Fruit fly (Drosophila melanogaster) whole organism, embryonic: Measurements from ENCODE around the gene EndoGI.

Experiments used
- Ada2b ChIP-seq: fragments of 200-800 bp; sonication (Bioruptor generic); IDR thresholded peaks from 2 replicates; pipeline ENCODE4 v1.3.6; 2022; ENCODE audit warnings: missing biosample characterization, missing genetic modification characterization
- Adf1 ChIP-seq: fragments of 200-800 bp; sonication (Bioruptor generic); IDR thresholded peaks from 2 replicates; pipeline ENCODE4 v1.3.6; 2022; ENCODE audit warnings: missing biosample characterization, missing genetic modification characterization
- Antp ChIP-seq: fragments of 200-800 bp; sonication (Bioruptor generic); optimal IDR thresholded peaks from 3 replicates; lab custom pipeline; 2016; ENCODE audit warnings: missing biosample characterization, missing genetic modification characterization
- Asciz ChIP-seq: fragments of 200-800 bp; sonication (Bioruptor generic); optimal IDR thresholded peaks from 2 replicates; lab custom pipeline; 2017; ENCODE audit warnings: missing biosample characterization, mild to moderate bottlenecking, missing genetic modification characterization, missing genetic modification reagents
- Atf6 ChIP-seq: fragments of 200-800 bp; sonication (Bioruptor generic); IDR thresholded peaks from 2 replicates; pipeline ENCODE4 v1.3.6; 2022; ENCODE audit warnings: missing biosample characterization, missing genetic modification characterization
- CG11696 ChIP-seq: fragments of 200-800 bp; sonication (Bioruptor generic); IDR thresholded peaks from 2 replicates; pipeline ENCODE4 v1.3.6; 2022; ENCODE audit warnings: missing biosample characterization, missing genetic modification characterization
- CG12391 ChIP-seq: fragments of 200-800 bp; sonication (Bioruptor generic); optimal IDR thresholded peaks from 3 replicates; lab custom pipeline; 2018; ENCODE audit warnings: missing biosample characterization, mild to moderate bottlenecking, missing genetic modification characterization, moderate library complexity
- CG12769 ChIP-seq: fragments of 200-800 bp; sonication (Bioruptor generic); optimal IDR thresholded peaks from 2 replicates; lab custom pipeline; 2019; ENCODE audit warnings: missing biosample characterization, mild to moderate bottlenecking, missing genetic modification characterization, moderate library complexity
- CG13424 ChIP-seq: fragments of 200-800 bp; sonication (Bioruptor generic); optimal IDR thresholded peaks from 2 replicates; lab custom pipeline; 2019; ENCODE audit warnings: missing biosample characterization, mild to moderate bottlenecking, missing genetic modification characterization, moderate library complexity
- CG14014 ChIP-seq: fragments of 200-800 bp; sonication (Bioruptor generic); IDR thresholded peaks from 2 replicates; pipeline ENCODE4 v1.3.6; 2022; ENCODE audit warnings: missing biosample characterization, missing genetic modification characterization
- CG18764 ChIP-seq: fragments of 200-800 bp; sonication (Bioruptor generic); optimal IDR thresholded peaks from 3 replicates; lab custom pipeline; 2016; ENCODE audit warnings: missing biosample characterization, missing genetic modification characterization
- CG2202 ChIP-seq: fragments of 200-800 bp; sonication (Bioruptor generic); optimal IDR thresholded peaks from 2 replicates; lab custom pipeline; 2018; ENCODE audit warnings: missing biosample characterization, mild to moderate bottlenecking, missing genetic modification characterization
- CG34422 ChIP-seq: fragments of 200-800 bp; sonication (Bioruptor generic); IDR thresholded peaks from 3 replicates; pipeline ENCODE4 v1.3.6; 2022; ENCODE audit warnings: missing biosample characterization, missing genetic modification characterization
- CG3995 ChIP-seq: fragments of 200-800 bp; sonication (Bioruptor generic); optimal IDR thresholded peaks from 3 replicates; lab custom pipeline; 2016; ENCODE audit warnings: missing biosample characterization, missing genetic modification characterization
- CG5180 ChIP-seq: fragments of 200-800 bp; sonication (Bioruptor generic); optimal IDR thresholded peaks from 3 replicates; lab custom pipeline; 2017; ENCODE audit warnings: missing biosample characterization, missing genetic modification characterization, mild to moderate bottlenecking, moderate library complexity, missing genetic modification reagents
- CG6254 ChIP-seq: fragments of 200-800 bp; sonication (Bioruptor generic); optimal IDR thresholded peaks from 3 replicates; lab custom pipeline; 2017; ENCODE audit warnings: mild to moderate bottlenecking, missing biosample characterization, missing genetic modification reagents, missing genetic modification characterization
- CG7786 ChIP-seq: fragments of 200-800 bp; sonication (Bioruptor generic); optimal IDR thresholded peaks from 2 replicates; lab custom pipeline; 2016; ENCODE audit warnings: missing biosample characterization, missing genetic modification characterization
- CG7839 ChIP-seq: fragments of 200-800 bp; sonication (Bioruptor generic); optimal IDR thresholded peaks from 3 replicates; lab custom pipeline; 2018; ENCODE audit warnings: missing biosample characterization, mild to moderate bottlenecking, missing genetic modification characterization, moderate library complexity
- CG9437 ChIP-seq: fragments of 200-800 bp; sonication (Bioruptor generic); optimal IDR thresholded peaks from 2 replicates; lab custom pipeline; 2018; ENCODE audit warnings: missing biosample characterization, mild to moderate bottlenecking, missing genetic modification characterization
- CrebB ChIP-seq: fragments of 200-800 bp; sonication (Bioruptor generic); optimal IDR thresholded peaks from 3 replicates; lab custom pipeline; 2018; ENCODE audit warnings: missing biosample characterization, mild to moderate bottlenecking, missing genetic modification characterization
- Ets97D ChIP-seq: fragments of 200-800 bp; sonication (Bioruptor generic); optimal IDR thresholded peaks from 3 replicates; lab custom pipeline; 2016; ENCODE audit warnings: missing biosample characterization, missing genetic modification characterization
- Hsf ChIP-seq: fragments of 200-800 bp; sonication (Bioruptor generic); optimal IDR thresholded peaks from 3 replicates; lab custom pipeline; 2016; ENCODE audit warnings: missing biosample characterization, missing genetic modification characterization
- Lhr ChIP-seq: fragments of 200-800 bp; sonication (Bioruptor generic); optimal IDR thresholded peaks from 3 replicates; lab custom pipeline; 2017; ENCODE audit warnings: mild to moderate bottlenecking, missing biosample characterization, missing genetic modification reagents, missing genetic modification characterization
- MESR4 ChIP-seq: fragments of 200-800 bp; sonication (Bioruptor generic); optimal IDR thresholded peaks from 2 replicates; lab custom pipeline; 2018; ENCODE audit warnings: missing biosample characterization, mild to moderate bottlenecking, missing genetic modification characterization, moderate library complexity
- Med ChIP-seq: fragments of 200-800 bp; sonication (Bioruptor generic); peaks from one replicate; lab custom pipeline; 2016; ENCODE audit warnings: missing biosample characterization, missing genetic modification characterization, mild to moderate bottlenecking, inconsistent platforms, moderate library complexity
- Nf-YB ChIP-seq: fragments of 200-800 bp; sonication (Bioruptor generic); optimal IDR thresholded peaks from 3 replicates; lab custom pipeline; 2019; ENCODE audit warnings: missing biosample characterization, mild to moderate bottlenecking, missing genetic modification characterization, moderate library complexity
- Opbp ChIP-seq: fragments of 200-800 bp; sonication (Bioruptor generic); IDR thresholded peaks from 3 replicates; pipeline ENCODE4 v1.3.6; 2022; ENCODE audit warnings: missing biosample characterization, missing genetic modification characterization; ENCODE audit not compliant: partially characterized antibody
- Rfx ChIP-seq: fragments of 200-800 bp; sonication (Bioruptor generic); IDR thresholded peaks from 2 replicates; pipeline ENCODE4 v1.3.6; 2022; ENCODE audit warnings: missing biosample characterization, missing genetic modification characterization
- Tbp ChIP-seq: fragments of >200 bp; optimal IDR thresholded peaks from 2 replicates; lab custom pipeline; 2018; ENCODE audit warnings: missing biosample characterization, missing genetic modification characterization
- Usf ChIP-seq: fragments of 200-800 bp; sonication (Bioruptor generic); optimal IDR thresholded peaks from 2 replicates; lab custom pipeline; 2017; ENCODE audit warnings: missing genotype, missing biosample characterization, missing genetic modification characterization
- bigmax ChIP-seq: fragments of 200-800 bp; sonication (Bioruptor generic); optimal IDR thresholded peaks from 2 replicates; lab custom pipeline; 2018; ENCODE audit warnings: missing biosample characterization, mild to moderate bottlenecking, missing genetic modification characterization
- cato ChIP-seq: fragments of 200-800 bp; sonication (Bioruptor generic); optimal IDR thresholded peaks from 2 replicates; lab custom pipeline; 2016; ENCODE audit warnings: missing biosample characterization, missing genetic modification characterization, borderline replicate concordance
- caup ChIP-seq: fragments of 200-800 bp; sonication (Bioruptor generic); optimal IDR thresholded peaks from 3 replicates; lab custom pipeline; 2017; ENCODE audit warnings: missing biosample characterization, mild to moderate bottlenecking, missing genetic modification characterization, moderate library complexity; ENCODE audit not compliant: severe bottlenecking
- crol ChIP-seq: fragments of 200-800 bp; sonication (Bioruptor generic); IDR thresholded peaks from 2 replicates; pipeline ENCODE4 v1.3.6; 2022; ENCODE audit warnings: missing biosample characterization, missing genetic modification characterization
- dmrt11E ChIP-seq: fragments of 200-800 bp; sonication (Bioruptor generic); optimal IDR thresholded peaks from 3 replicates; lab custom pipeline; 2018; ENCODE audit warnings: missing biosample characterization, mild to moderate bottlenecking, missing genetic modification characterization, moderate library complexity
- gcm ChIP-seq: fragments of 200-800 bp; sonication (Bioruptor generic); optimal IDR thresholded peaks from 2 replicates; lab custom pipeline; 2019; ENCODE audit warnings: missing biosample characterization, mild to moderate bottlenecking, missing genetic modification characterization, moderate library complexity
- grn ChIP-seq: fragments of 200-800 bp; sonication (Bioruptor generic); optimal IDR thresholded peaks from 3 replicates; lab custom pipeline; 2017; ENCODE audit warnings: missing biosample characterization, missing genetic modification characterization
- gsb ChIP-seq: fragments of 200-800 bp; sonication (Bioruptor generic); IDR thresholded peaks from 2 replicates; pipeline ENCODE4 v1.3.6; 2022; ENCODE audit warnings: missing biosample characterization, missing genetic modification characterization
- kah ChIP-seq: fragments of 200-800 bp; sonication (Bioruptor generic); optimal IDR thresholded peaks from 2 replicates; lab custom pipeline; 2018; ENCODE audit warnings: missing biosample characterization, mild to moderate bottlenecking, missing genetic modification characterization
- mirr ChIP-seq: fragments of 200-800 bp; sonication (Bioruptor generic); optimal IDR thresholded peaks from 3 replicates; lab custom pipeline; 2018; ENCODE audit warnings: missing biosample characterization, mild to moderate bottlenecking, missing genetic modification characterization
- nmo ChIP-seq: fragments of 200-800 bp; sonication (Bioruptor generic); optimal IDR thresholded peaks from 2 replicates; lab custom pipeline; 2018; ENCODE audit warnings: missing biosample characterization, mild to moderate bottlenecking, missing genetic modification characterization, moderate library complexity
- odd ChIP-seq: fragments of 200-800 bp; sonication (Bioruptor generic); optimal IDR thresholded peaks from 2 replicates; lab custom pipeline; 2017; ENCODE audit warnings: missing biosample characterization, mild to moderate bottlenecking, missing genetic modification characterization
- org-1 ChIP-seq: fragments of 200-800 bp; sonication (Bioruptor generic); optimal IDR thresholded peaks from 2 replicates; lab custom pipeline; 2017; ENCODE audit warnings: missing biosample characterization, missing genetic modification characterization
- p53 ChIP-seq: fragments of 200-800 bp; sonication (Bioruptor generic); optimal IDR thresholded peaks from 2 replicates; lab custom pipeline; 2016; ENCODE audit warnings: missing biosample characterization, missing genetic modification characterization
- phol ChIP-seq: fragments of 200-800 bp; sonication (Bioruptor generic); optimal IDR thresholded peaks from 3 replicates; lab custom pipeline; 2018; ENCODE audit warnings: missing biosample characterization, mild to moderate bottlenecking, missing genetic modification characterization, moderate library complexity
- rib ChIP-seq: fragments of 200-800 bp; sonication (Bioruptor generic); IDR thresholded peaks from 2 replicates; pipeline ENCODE4 v1.3.6; 2022; ENCODE audit warnings: missing biosample characterization, missing genetic modification characterization
- sqz ChIP-seq: fragments of 200-800 bp; sonication (Bioruptor generic); optimal IDR thresholded peaks from 3 replicates; lab custom pipeline; 2018; ENCODE audit warnings: missing biosample characterization, mild to moderate bottlenecking, missing genetic modification characterization
- tin ChIP-seq: fragments of 200-800 bp; sonication (Bioruptor generic); optimal IDR thresholded peaks from 3 replicates; lab custom pipeline; 2016; ENCODE audit warnings: missing biosample characterization, missing genetic modification characterization

The EndoGI gene

dm6 chr2L:16284306-16285299, 27.1 kb downstream of the EndoGI start (continued):
- TF ChIP-seq caup (GFP tag; lab: Kevin White, UChicago) (peak; percentile 35), cato (GFP tag; lab: Kevin White, UChicago) (no peak), CG2202 (tag; lab: Kevin White, UChicago) (no peak), CG14014 (GFP tag; lab: Robert Waterston, UW) (no peak), CG3995 (GFP tag; lab: Kevin White, UChicago) (peak; percentile 5), CG34422 (GFP tag; lab: Robert Waterston, UW) (no peak), CG11696 (GFP tag; lab: Robert Waterston, UW) (no peak), dmrt11E (tag; lab: Kevin White, UChicago) (no peak), gcm (peak; percentile 2), Adf1 (GFP tag; lab: Robert Waterston, UW) (no peak), CG7839 (tag; lab: Kevin White, UChicago) (peak; percentile 59), Ets97D (GFP tag; lab: Kevin White, UChicago) (peak; percentile 74), CG9437 (GFP tag; lab: Kevin White, UChicago) (no peak), CrebB (peak; percentile 57), Med (peak; percentile 82), Rfx (GFP tag; lab: Robert Waterston, UW) (no peak), Nf-YB (GFP tag; lab: Kevin White, UChicago) (peak; percentile 18), CG5180 (GFP tag; lab: Kevin White, UChicago) (peak; percentile 27), nmo (GFP tag; lab: Kevin White, UChicago) (peak; percentile 37), Lhr (GFP tag; lab: Kevin White, UChicago) (no peak), grn (GFP tag; lab: Kevin White, UChicago) (no peak), rib (GFP tag; lab: Robert Waterston, UW) (no peak), mirr (GFP tag; lab: Kevin White, UChicago) (peak; percentile 52), MESR4 (no peak), kah (GFP tag; lab: Kevin White, UChicago) (peak; percentile 53), odd (GFP tag; lab: Kevin White, UChicago) (peak; percentile 56), Atf6 (GFP tag; lab: Robert Waterston, UW) (no peak), tin (GFP tag; lab: Kevin White, UChicago) (no peak), org-1 (peak; percentile 52), Antp (peak; percentile 37), crol (GFP tag; lab: Robert Waterston, UW) (no peak), Hsf (GFP tag; lab: Kevin White, UChicago) (peak; percentile 48), p53 (GFP tag; lab: Kevin White, UChicago) (no peak), Usf (no peak), CG12391 (peak; percentile 56), Ada2b (GFP tag; lab: Robert Waterston, UW) (no peak), CG6254 (GFP tag; lab: Kevin White, UChicago) (no peak), gsb (GFP tag; lab: Robert Waterston, UW) (no peak), phol (tag; lab: Kevin White, UChicago) (peak; percentile 21), Opbp (GFP tag; lab: Robert Waterston, UW) (no peak), CG7786 (GFP tag; lab: Kevin White, UChicago) (peak; percentile 5), CG18764 (GFP tag; lab: Kevin White, UChicago) (no peak), bigmax (GFP tag; lab: Kevin White, UChicago) (peak; percentile 44), CG13424 (peak; percentile 29), Asciz (GFP tag; lab: Kevin White, UChicago) (peak; percentile 44), CG12769 (tag; lab: Kevin White, UChicago) (peak; percentile 79), Tbp (GFP tag; lab: Kevin White, UChicago) (no peak), sqz (GFP tag; lab: Kevin White, UChicago) (peak; percentile 93)
